Fruit fly (Drosophila melanogaster) whole organism, adult: ENCODE data around the gene Cog4.

ENCODE experiments used
- CG11617 ChIP-seq: fragments of 200-800 bp; sonication (Bioruptor generic); optimal IDR thresholded peaks from 2 replicates; lab custom pipeline; 2017; ENCODE audit warnings: mild to moderate bottlenecking, missing biosample characterization, missing genetic modification reagents, missing genetic modification characterization
- CG12768 ChIP-seq: fragments of 200-800 bp; sonication (Bioruptor generic); optimal IDR thresholded peaks from 2 replicates; lab custom pipeline; 2017; ENCODE audit warnings: missing biosample characterization, missing genetic modification characterization, mild to moderate bottlenecking, moderate library complexity, missing genetic modification reagents
- CG14711 ChIP-seq: fragments of 200-800 bp; sonication (Bioruptor generic); optimal IDR thresholded peaks from 2 replicates; lab custom pipeline; 2018; ENCODE audit warnings: missing biosample characterization, mild to moderate bottlenecking, missing genetic modification characterization, moderate library complexity
- CG1620 ChIP-seq: fragments of 200-800 bp; sonication (Bioruptor generic); optimal IDR thresholded peaks from 2 replicates; lab custom pipeline; 2016; ENCODE audit warnings: missing biosample characterization, missing genetic modification characterization
- CG33017 ChIP-seq: fragments of 200-800 bp; sonication (Bioruptor generic); optimal IDR thresholded peaks from 2 replicates; lab custom pipeline; 2018; ENCODE audit warnings: missing biosample characterization, mild to moderate bottlenecking, missing genetic modification characterization, moderate library complexity
- CG5204 ChIP-seq: fragments of 200-800 bp; sonication (Bioruptor generic); optimal IDR thresholded peaks from 2 replicates; lab custom pipeline; 2016; ENCODE audit warnings: missing biosample characterization, missing genetic modification characterization
- CG7045 ChIP-seq: fragments of 200-800 bp; sonication (Bioruptor generic); optimal IDR thresholded peaks from 2 replicates; lab custom pipeline; 2017; ENCODE audit warnings: missing biosample characterization, mild to moderate bottlenecking, missing genetic modification characterization
- CG7101 ChIP-seq: fragments of 200-800 bp; sonication (Bioruptor generic); optimal IDR thresholded peaks from 2 replicates; lab custom pipeline; 2018; ENCODE audit warnings: missing biosample characterization, mild to moderate bottlenecking, missing genetic modification characterization, moderate library complexity
- Clk ChIP-seq: fragments of 200-800 bp; sonication (Bioruptor generic); optimal IDR thresholded peaks from 2 replicates; lab custom pipeline; 2017; ENCODE audit warnings: missing biosample characterization, missing genetic modification characterization
- Crg-1 ChIP-seq: fragments of 200-800 bp; sonication (Bioruptor generic); optimal IDR thresholded peaks from 2 replicates; lab custom pipeline; 2016; ENCODE audit warnings: missing biosample characterization, missing genetic modification characterization
- Hr96 ChIP-seq: fragments of 200-800 bp; sonication (Bioruptor generic); optimal IDR thresholded peaks from 2 replicates; lab custom pipeline; 2016; ENCODE audit warnings: missing biosample characterization, missing genetic modification characterization
- Mnt ChIP-seq: fragments of 200-800 bp; sonication (Bioruptor generic); optimal IDR thresholded peaks from 2 replicates; lab custom pipeline; 2016; ENCODE audit warnings: missing biosample characterization, mild to moderate bottlenecking, missing genetic modification characterization
- bab1 ChIP-seq: fragments of 200-800 bp; sonication (Bioruptor generic); optimal IDR thresholded peaks from 3 replicates; lab custom pipeline; 2019; ENCODE audit warnings: missing biosample characterization, mild to moderate bottlenecking, missing genetic modification characterization, moderate library complexity
- cic ChIP-seq: fragments of 200-800 bp; sonication (Bioruptor generic); optimal IDR thresholded peaks from 2 replicates; lab custom pipeline; 2017; ENCODE audit warnings: missing biosample characterization, mild to moderate bottlenecking, missing genetic modification characterization, moderate library complexity
- cnc ChIP-seq, 2 experiments: fragments of >200 bp; optimal IDR thresholded peaks; 2 replicates each; lab custom pipeline; 2017
- kay ChIP-seq: fragments of 200-800 bp; sonication (Bioruptor generic); peaks from one replicate; lab custom pipeline; 2016; ENCODE audit warnings: missing biosample characterization, missing genetic modification characterization, borderline replicate concordance
- ovo ChIP-seq: fragments of 200-800 bp; sonication (Bioruptor generic); optimal IDR thresholded peaks from 2 replicates; lab custom pipeline; 2016; ENCODE audit warnings: missing biosample characterization, missing genetic modification characterization
- pad ChIP-seq: fragments of 200-800 bp; sonication (Bioruptor generic); optimal IDR thresholded peaks from 3 replicates; lab custom pipeline; 2017; ENCODE audit warnings: missing biosample characterization, missing genetic modification characterization, mild to moderate bottlenecking, moderate library complexity, missing genetic modification reagents
- tj ChIP-seq: fragments of 200-800 bp; sonication (Bioruptor generic); optimal IDR thresholded peaks from 3 replicates; lab custom pipeline; 2017; ENCODE audit warnings: missing biosample characterization, mild to moderate bottlenecking, missing genetic modification characterization, moderate library complexity
- toe ChIP-seq: fragments of 200-800 bp; sonication (Bioruptor generic); optimal IDR thresholded peaks from 2 replicates; lab custom pipeline; 2016; ENCODE audit warnings: missing biosample characterization, missing genetic modification characterization

The Cog4 gene

dm6 chr2L:10503356-10503977 is 15.0 kb upstream of the Cog4 start:
- TF ChIP-seq toe (GFP tag; lab: Kevin White, UChicago) (no peak), cnc (optimal IDR thresholded peaks at IDR 0.05; lab: Kevin White, UChicago) (no peak), CG12768 (GFP tag; lab: Kevin White, UChicago) (no peak), CG7045 (no peak), CG7101 (no peak), kay (no peak), CG5204 (GFP tag; lab: Kevin White, UChicago) (no peak)

- TF ChIP-seq Crg-1 (GFP tag; lab: Kevin White, UChicago) = no peak
- no peak for TF ChIP-seq Clk
- no peak for TF ChIP-seq ovo
- TF ChIP-seq tj (GFP tag; lab: Kevin White, UChicago) = no peak
- no peak for TF ChIP-seq CG5204 (GFP tag; lab: Kevin White, UChicago)
- TF ChIP-seq cnc (optimal IDR thresholded peaks at IDR 0.05; lab: Kevin White, UChicago) = no peak
- TF ChIP-seq CG7101 = no peak
Measured at dm6 chr2L:10502862-10503261, 14.4 kb upstream of the Cog4 start.

- TF ChIP-seq Mnt (GFP tag; lab: Kevin White, UChicago) (peak; percentile 11), CG7101 (no peak), bab1 (no peak), kay (peak; percentile 75), CG11617 (no peak), cic (GFP tag; lab: Kevin White, UChicago) (peak; percentile 26), CG14711 (no peak)
Measured at dm6 chr2L:10502244-10502643, 13.8 kb upstream of the Cog4 start.

- TF ChIP-seq tj (GFP tag; lab: Kevin White, UChicago) (peak; percentile 67), Mnt (GFP tag; lab: Kevin White, UChicago) (peak; percentile 21), cnc (optimal IDR thresholded peaks at IDR 0.05; lab: Kevin White, UChicago) (no peak), cic (GFP tag; lab: Kevin White, UChicago) (no peak), kay (peak; percentile 95), Hr96 (GFP tag; lab: Kevin White, UChicago) (no peak), CG1620 (no peak), CG5204 (GFP tag; lab: Kevin White, UChicago) (no peak)
Measured at dm6 chr2L:10500309-10500974, 12.0 kb upstream of the Cog4 start.

dm6 chr2L:10499608-10500007 is 11.2 kb upstream of the Cog4 start:
- TF ChIP-seq Clk (no peak), CG1620 (no peak), CG7101 (no peak), CG12768 (GFP tag; lab: Kevin White, UChicago) (no peak), tj (GFP tag; lab: Kevin White, UChicago) (no peak), Crg-1 (GFP tag; lab: Kevin White, UChicago) (no peak), CG11617 (no peak), toe (GFP tag; lab: Kevin White, UChicago) (no peak), pad (GFP tag; lab: Kevin White, UChicago) (no peak), Hr96 (GFP tag; lab: Kevin White, UChicago) (no peak), CG5204 (GFP tag; lab: Kevin White, UChicago) (no peak), cic (GFP tag; lab: Kevin White, UChicago) (no peak)

- no peak for TF ChIP-seq bab1
- TF ChIP-seq Hr96 (GFP tag; lab: Kevin White, UChicago) = no peak
- no peak for TF ChIP-seq tj (GFP tag; lab: Kevin White, UChicago)
- no peak for TF ChIP-seq ovo
- no peak for TF ChIP-seq CG33017 (tag; lab: Kevin White, UChicago)
- no peak for TF ChIP-seq pad (GFP tag; lab: Kevin White, UChicago)
- TF ChIP-seq CG7045 = no peak
- TF ChIP-seq CG11617 = no peak
- TF ChIP-seq CG14711 = no peak
- TF ChIP-seq CG12768 (GFP tag; lab: Kevin White, UChicago) = no peak
- no peak for TF ChIP-seq Crg-1 (GFP tag; lab: Kevin White, UChicago)
- no peak for TF ChIP-seq kay
- TF ChIP-seq CG7101 = no peak
- TF ChIP-seq CG1620 = no peak
- TF ChIP-seq toe (GFP tag; lab: Kevin White, UChicago) = no peak
- no peak for TF ChIP-seq CG5204 (GFP tag; lab: Kevin White, UChicago)
- TF ChIP-seq Mnt (GFP tag; lab: Kevin White, UChicago) = no peak
Measured at dm6 chr2L:10497106-10497800, 8.8 kb upstream of the Cog4 start.

- no peak for TF ChIP-seq kay
- no peak for TF ChIP-seq CG12768 (GFP tag; lab: Kevin White, UChicago)
- no peak for TF ChIP-seq CG1620
- no peak for TF ChIP-seq Clk
- no peak for TF ChIP-seq CG14711
- no peak for TF ChIP-seq tj (GFP tag; lab: Kevin White, UChicago)
- TF ChIP-seq Hr96 (GFP tag; lab: Kevin White, UChicago) = no peak
- no peak for TF ChIP-seq CG7045
- no peak for TF ChIP-seq cic (GFP tag; lab: Kevin White, UChicago)
Measured at dm6 chr2L:10496338-10496737, 7.9 kb upstream of the Cog4 start.
